Worm (Caenorhabditis elegans) whole organism, L1 larva: ENCODE results near the gene C30H6.8.

ENCODE experiments used
- C04F5.9 ChIP-seq: sonication (generic microtip); optimal IDR thresholded peaks from 2 replicates; lab custom pipeline; 2016; ENCODE audit warnings: missing genetic modification characterization, missing compliant biosample characterization
- elt-2 ChIP-seq: sonication (generic microtip); optimal IDR thresholded peaks from 2 replicates; lab custom pipeline; 2016; ENCODE audit warnings: missing genetic modification characterization, mild to moderate bottlenecking, inconsistent platforms, missing compliant biosample characterization, missing genetic modification reagents
- hlh-17 ChIP-seq: fragments of 200-800 bp; sonication (Bioruptor generic); optimal IDR thresholded peaks from 2 replicates; lab custom pipeline; 2018; ENCODE audit warnings: missing genetic modification characterization, mild to moderate bottlenecking, missing compliant biosample characterization, moderate library complexity, borderline replicate concordance
- isw-1 ChIP-seq: fragments of 200-800 bp; sonication (Bioruptor generic); IDR thresholded peaks from 2 replicates; pipeline ENCODE4 v1.3.6; 2022; ENCODE audit warnings: missing genetic modification characterization, missing compliant biosample characterization
- nhr-20 ChIP-seq: sonication (generic microtip); optimal IDR thresholded peaks from 2 replicates; lab custom pipeline; 2016; ENCODE audit warnings: mild to moderate bottlenecking, missing genetic modification characterization, missing compliant biosample characterization
- nhr-28 ChIP-seq: fragments of 150-350 bp; optimal IDR thresholded peaks from 2 replicates; lab custom pipeline; 2014; ENCODE audit warnings: missing biosample characterization, missing genetic modification characterization
- nhr-84 ChIP-seq: sonication (generic microtip); optimal IDR thresholded peaks from 2 replicates; lab custom pipeline; 2017; ENCODE audit warnings: missing biosample characterization, missing genetic modification characterization
- nhr-85 ChIP-seq: sonication (generic microtip); peaks from one replicate; lab custom pipeline; 2016; ENCODE audit warnings: missing genetic modification characterization, inconsistent platforms, missing compliant biosample characterization
- xbp-1 ChIP-seq: sonication (generic microtip); optimal IDR thresholded peaks from 2 replicates; lab custom pipeline; 2016; ENCODE audit warnings: missing genetic modification characterization, missing compliant biosample characterization
- ztf-11 ChIP-seq, 2 experiments: sonication (generic microtip); optimal IDR thresholded peaks; 2 replicates each; lab custom pipeline; 2016 to 2017; ENCODE audit warnings: missing genetic modification characterization in 2 of 2, missing biosample characterization in 1 of 2, missing compliant biosample characterization in 1 of 2

The C30H6.8 gene

ce11 chrIV:17431287-17431686 lies 49.2 kb downstream of the C30H6.8 start, which contains the start of gene lact-6:
lact-6 (minus strand) TSS chrIV:17431387.
- TF ChIP-seq xbp-1 (tag; lab: Kevin White, UChicago) (no peak), isw-1 (no peak), elt-2 (tag; lab: Kevin White, UChicago) (no peak), nhr-20 (tag; lab: Kevin White, UChicago) (no peak), ztf-11 (tag; optimal IDR thresholded peaks at IDR 0.05; lab: Kevin White, UChicago) (no peak), hlh-17 (GFP tag; lab: Kevin White, UChicago) (no peak), C04F5.9 (tag; lab: Kevin White, UChicago) (no peak), nhr-84 (tag; lab: Kevin White, UChicago) (no peak)

- TF ChIP-seq nhr-85 (tag; lab: Kevin White, UChicago) (no peak), nhr-28 (tag; lab: Kevin White, UChicago) (no peak), elt-2 (tag; lab: Kevin White, UChicago) (peak; percentile 49)
These were observed 50.2 kb downstream of the C30H6.8 start for ce11 chrIV:17432223-17432826.
